Fruit fly (Drosophila melanogaster) whole organism, prepupa: ENCODE results near the gene CG3982.

Source experiments
- CG10631 ChIP-seq: fragments of 200-800 bp; sonication (Bioruptor generic); optimal IDR thresholded peaks from 2 replicates; lab custom pipeline; 2016; ENCODE audit warnings: missing biosample characterization, missing genetic modification characterization
- CG3919 ChIP-seq: fragments of 200-800 bp; sonication (Bioruptor generic); optimal IDR thresholded peaks from 3 replicates; lab custom pipeline; 2016; ENCODE audit warnings: missing biosample characterization, missing genetic modification characterization
- CG6854 ChIP-seq: fragments of 200-800 bp; sonication (Bioruptor generic); optimal IDR thresholded peaks from 2 replicates; lab custom pipeline; 2017; ENCODE audit warnings: missing biosample characterization, mild to moderate bottlenecking, missing genetic modification characterization
- CG7368 ChIP-seq: fragments of 200-800 bp; sonication (Bioruptor generic); optimal IDR thresholded peaks from 3 replicates; lab custom pipeline; 2016; ENCODE audit warnings: missing biosample characterization, missing genetic modification characterization
- CG8119 ChIP-seq: fragments of 200-800 bp; sonication (Bioruptor generic); IDR thresholded peaks from 3 replicates; pipeline ENCODE4 v1.3.6; 2022; ENCODE audit warnings: missing biosample characterization, missing genetic modification characterization
- Lpt ChIP-seq: fragments of 200-800 bp; sonication (Bioruptor generic); optimal IDR thresholded peaks from 3 replicates; lab custom pipeline; 2016; ENCODE audit warnings: missing biosample characterization, missing genetic modification characterization
- OdsH ChIP-seq: fragments of 200-800 bp; sonication (Bioruptor generic); optimal IDR thresholded peaks from 3 replicates; lab custom pipeline; 2016; ENCODE audit warnings: missing biosample characterization, missing genetic modification characterization
- achi ChIP-seq: fragments of 200-800 bp; sonication (Bioruptor generic); optimal IDR thresholded peaks from 3 replicates; lab custom pipeline; 2016; ENCODE audit warnings: missing biosample characterization, missing genetic modification characterization
- lz ChIP-seq: fragments of 200-800 bp; sonication (Bioruptor generic); optimal IDR thresholded peaks from 3 replicates; lab custom pipeline; 2016; ENCODE audit warnings: missing biosample characterization, missing genetic modification characterization
- vri ChIP-seq: fragments of 200-800 bp; sonication (Bioruptor generic); optimal IDR thresholded peaks from 3 replicates; lab custom pipeline; 2016; ENCODE audit warnings: missing biosample characterization, mild to moderate bottlenecking, missing genetic modification characterization

DNA sequence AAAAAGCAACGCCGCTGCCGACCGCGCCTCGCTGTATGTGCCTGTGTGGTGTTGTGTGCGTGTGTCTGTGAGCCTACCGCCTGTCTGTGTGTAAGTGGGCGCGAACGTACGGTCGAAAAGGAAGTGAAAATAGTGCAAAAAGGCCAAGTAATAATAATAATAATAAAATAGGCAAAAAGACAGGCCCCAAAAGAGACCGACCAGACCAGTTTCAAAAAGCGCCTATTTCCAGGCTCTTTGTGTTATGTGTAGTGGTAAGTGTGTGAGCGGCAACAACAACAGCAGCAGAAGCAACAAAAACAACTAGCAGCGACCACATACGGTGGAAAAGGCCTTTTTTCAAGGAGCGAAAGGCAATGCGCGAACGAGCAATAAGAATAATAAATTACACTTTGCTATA lies 45.6 kb upstream of the CG3982 start:
- peak; percentile 44; the same call in 2 of the 3 replicates for TF ChIP-seq CG8119 (GFP tag; lab: Robert Waterston, UW)
- no peak for TF ChIP-seq CG3919
- TF ChIP-seq achi (GFP tag; lab: Kevin White, UChicago): no peak
- no peak for TF ChIP-seq CG7368 (GFP tag; lab: Kevin White, UChicago)
- no peak for TF ChIP-seq CG6854 (GFP tag; lab: Kevin White, UChicago)
- TF ChIP-seq vri (GFP tag; lab: Kevin White, UChicago): no peak
- no peak for TF ChIP-seq Lpt (GFP tag; lab: Kevin White, UChicago)
- no peak for TF ChIP-seq lz (GFP tag; lab: Kevin White, UChicago)
- TF ChIP-seq OdsH (GFP tag; lab: Kevin White, UChicago): no peak
- TF ChIP-seq CG10631 (GFP tag; lab: Kevin White, UChicago): no peak
